Fruit fly (Drosophila melanogaster): ENCODE results near the gene CG46383.

The CG46383 gene

dm6 chr3R:15972979-15973486 is 22.3 kb upstream of the CG46383 start, which contains the start of gene Hel89B (continued):
- no peak for TF ChIP-seq MBD-R2 (GFP tag; IDR thresholded peaks at IDR 0.05)
- peak in 1 of 2 experiments; percentile 54 for TF ChIP-seq bsh (GFP tag; optimal IDR thresholded peaks at IDR 0.05)
- peak in 1 of 2 experiments; percentile 61 for TF ChIP-seq Hr78 (GFP tag; optimal IDR thresholded peaks at IDR 0.05)
- TF ChIP-seq Xrp1 (GFP tag; IDR thresholded peaks at IDR 0.05): no peak
- peak; percentile 33 for TF ChIP-seq YL-1 (GFP tag; optimal IDR thresholded peaks at IDR 0.05)
- TF ChIP-seq Adf1 (GFP tag; IDR thresholded peaks at IDR 0.05): no peak
- peak; percentile 76 for TF ChIP-seq CG11504 (tag; optimal IDR thresholded peaks at IDR 0.05)
- TF ChIP-seq HLHmδ (GFP tag; optimal IDR thresholded peaks at IDR 0.05): peak; percentile 80
- no peak for TF ChIP-seq D19B (GFP tag; optimal IDR thresholded peaks at IDR 0.05)
- peak; percentile 81 for TF ChIP-seq lilli (GFP tag; optimal IDR thresholded peaks at IDR 0.05)
- peak; percentile 34 for TF ChIP-seq CG8089 (GFP tag; optimal IDR thresholded peaks at IDR 0.05)
- no peak for TF ChIP-seq sd (tag; optimal IDR thresholded peaks at IDR 0.05)
- TF ChIP-seq toy (GFP tag; IDR thresholded peaks at IDR 0.05): no peak
- no peak for TF ChIP-seq CG4707 (GFP tag; optimal IDR thresholded peaks at IDR 0.05)
- TF ChIP-seq HmgZ (tag; optimal IDR thresholded peaks at IDR 0.05): peak; percentile 65
- peak; percentile 72 for TF ChIP-seq CG10267 (tag; optimal IDR thresholded peaks at IDR 0.05)
- no peak for TF ChIP-seq CG32772 (GFP tag; IDR thresholded peaks at IDR 0.05)
- TF ChIP-seq ato (GFP tag; IDR thresholded peaks at IDR 0.05; ENCODE audit: partially characterized antibody): no peak
- no peak for TF ChIP-seq schlank (tag; optimal IDR thresholded peaks at IDR 0.05)
- TF ChIP-seq pita (GFP tag; optimal IDR thresholded peaks at IDR 0.05): no peak
- TF ChIP-seq danr (GFP tag; IDR thresholded peaks at IDR 0.05): no peak
- no peak for TF ChIP-seq Bgb (GFP tag; IDR thresholded peaks at IDR 0.05; ENCODE audit: partially characterized antibody)
- TF ChIP-seq CG1233 (GFP tag; optimal IDR thresholded peaks at IDR 0.05): no peak
- peak; percentile 12 for TF ChIP-seq CG7928 (GFP tag; optimal IDR thresholded peaks at IDR 0.05)
- TF ChIP-seq TFAM (GFP tag; optimal IDR thresholded peaks at IDR 0.05): no peak
- no peak for TF ChIP-seq kah (GFP tag; optimal IDR thresholded peaks at IDR 0.05)
- TF ChIP-seq B-H1 (GFP tag; IDR thresholded peaks at IDR 0.05): no peak
- no peak for TF ChIP-seq vvl (GFP tag; IDR thresholded peaks at IDR 0.05)
- peak; percentile 60 for TF ChIP-seq dm (GFP tag; optimal IDR thresholded peaks at IDR 0.05)
- TF ChIP-seq CG12659 (GFP tag; optimal IDR thresholded peaks at IDR 0.05): peak; percentile 84
- no peak for TF ChIP-seq klu (GFP tag; IDR thresholded peaks at IDR 0.05)
- TF ChIP-seq NfI (GFP tag; optimal IDR thresholded peaks at IDR 0.05): peak; percentile 66
- TF ChIP-seq ssp (GFP tag; IDR thresholded peaks at IDR 0.05): no peak
- no peak for TF ChIP-seq sim (GFP tag; IDR thresholded peaks at IDR 0.05)
- TF ChIP-seq Hr3 (GFP tag; optimal IDR thresholded peaks at IDR 0.05): peak; percentile 73
- TF ChIP-seq CG9437 (GFP tag; optimal IDR thresholded peaks at IDR 0.05): no peak
- no peak for TF ChIP-seq kni (GFP tag; optimal IDR thresholded peaks at IDR 0.05)
- peak; percentile 84 for TF ChIP-seq Lhr (GFP tag; optimal IDR thresholded peaks at IDR 0.05)
- TF ChIP-seq lab (GFP tag; optimal IDR thresholded peaks at IDR 0.05): peak; percentile 6
- TF ChIP-seq BtbVII (GFP tag; optimal IDR thresholded peaks at IDR 0.05): peak; percentile 13
- peak; percentile 52 for TF ChIP-seq CG17359 (tag; optimal IDR thresholded peaks at IDR 0.05)
- peak; percentile 65 for TF ChIP-seq Fer2 (tag; optimal IDR thresholded peaks at IDR 0.05)
- TF ChIP-seq CG18262 (tag; optimal IDR thresholded peaks at IDR 0.05): peak; percentile 45
- TF ChIP-seq CG2129 (GFP tag; IDR thresholded peaks at IDR 0.05; ENCODE audit: partially characterized antibody): no peak
- TF ChIP-seq chm (GFP tag; IDR thresholded peaks at IDR 0.05): no peak
- no peak for TF ChIP-seq CG2889 (GFP tag; IDR thresholded peaks at IDR 0.05)
- no peak for TF ChIP-seq nerfin-2 (GFP tag; IDR thresholded peaks at IDR 0.05; ENCODE audit: partially characterized antibody)
- peak; percentile 61 for TF ChIP-seq NC2β (GFP tag; optimal IDR thresholded peaks at IDR 0.05)
- no peak for TF ChIP-seq Dref (GFP tag; IDR thresholded peaks at IDR 0.05)
- TF ChIP-seq tio (GFP tag; optimal IDR thresholded peaks at IDR 0.05): peak; percentile 68

Measured in whole organism, embryonic.